Worm (Caenorhabditis elegans): ENCODE measurements around the gene ceh-53.

The ceh-53 gene

DNA sequence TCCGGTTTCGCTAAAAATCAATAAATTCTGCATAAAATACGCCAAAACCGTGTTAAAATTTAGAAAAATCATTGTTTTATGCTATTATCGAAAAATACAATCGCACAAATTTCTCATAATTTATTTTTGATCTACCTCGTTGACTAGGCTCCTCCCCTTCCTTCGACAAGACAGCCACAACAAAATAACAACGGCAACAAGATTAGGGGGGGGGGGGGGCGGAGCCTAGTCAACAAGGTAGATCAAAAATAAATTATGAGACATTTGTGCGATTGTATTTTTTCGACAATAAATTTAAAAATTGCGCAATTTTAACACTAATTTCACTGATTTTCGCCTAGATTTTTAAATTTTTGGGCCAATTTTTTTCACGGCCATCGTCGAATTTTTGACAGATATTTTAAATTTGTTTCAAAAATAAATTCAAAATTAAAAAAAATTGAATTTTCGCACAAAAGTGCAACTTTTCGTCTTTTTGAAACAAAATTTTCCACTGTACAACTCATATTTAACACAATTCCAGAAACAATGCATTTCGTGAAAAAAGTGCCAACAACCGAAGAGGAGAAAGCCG lies 28.9 kb downstream of the ceh-53 start, which contains the start of gene M57.2:
Gene M57.2, plus strand, starts transcription at position 524 of the 574 bp plus-strand sequence.
- TF ChIP-seq cog-1 (tag; optimal IDR thresholded peaks at IDR 0.05), result no peak
- no peak for TF ChIP-seq tab-1 (GFP tag; IDR thresholded peaks at IDR 0.05)
- no peak for TF ChIP-seq med-1 (GFP tag; optimal IDR thresholded peaks at IDR 0.05; ENCODE audit: insufficient read depth)
- TF ChIP-seq ztf-23 (GFP tag; IDR thresholded peaks at IDR 0.05), result no peak
- TF ChIP-seq flt-1 (GFP tag; IDR thresholded peaks at IDR 0.05), result no peak
- no peak for TF ChIP-seq klf-2 (GFP tag; conservative IDR thresholded peaks at IDR 0.05)
- no peak for TF ChIP-seq T22C8.4 (GFP tag; IDR thresholded peaks at IDR 0.05)
- TF ChIP-seq ref-1 (GFP tag; conservative IDR thresholded peaks at IDR 0.05), result no peak
- TF ChIP-seq ztf-29 (GFP tag; IDR thresholded peaks at IDR 0.05), result no peak

DNA sequence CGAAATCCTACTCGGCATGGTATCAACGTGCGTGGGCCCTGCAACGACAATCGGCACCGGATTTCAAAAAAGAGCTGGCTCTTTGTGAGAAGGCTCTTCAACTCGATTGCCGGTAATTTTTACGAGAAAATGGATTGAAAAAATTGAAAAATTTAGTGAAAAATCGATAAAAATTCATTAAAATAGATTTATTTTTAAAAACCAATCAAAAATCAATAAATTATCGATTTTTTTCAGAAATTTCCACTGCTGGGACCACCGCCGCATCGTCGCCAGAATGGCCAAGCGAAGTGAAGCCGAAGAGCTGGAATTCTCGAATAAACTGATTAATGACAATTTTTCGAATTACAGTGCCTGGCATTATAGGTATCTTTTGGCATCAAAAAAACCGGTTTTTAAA lies 29.9 kb downstream of the ceh-53 start:
- TF ChIP-seq T22C8.4 (GFP tag; IDR thresholded peaks at IDR 0.05) (peak; percentile 44; the same call in 1 of the 2 replicates), klf-2 (GFP tag; conservative IDR thresholded peaks at IDR 0.05) (no peak)

DNA sequence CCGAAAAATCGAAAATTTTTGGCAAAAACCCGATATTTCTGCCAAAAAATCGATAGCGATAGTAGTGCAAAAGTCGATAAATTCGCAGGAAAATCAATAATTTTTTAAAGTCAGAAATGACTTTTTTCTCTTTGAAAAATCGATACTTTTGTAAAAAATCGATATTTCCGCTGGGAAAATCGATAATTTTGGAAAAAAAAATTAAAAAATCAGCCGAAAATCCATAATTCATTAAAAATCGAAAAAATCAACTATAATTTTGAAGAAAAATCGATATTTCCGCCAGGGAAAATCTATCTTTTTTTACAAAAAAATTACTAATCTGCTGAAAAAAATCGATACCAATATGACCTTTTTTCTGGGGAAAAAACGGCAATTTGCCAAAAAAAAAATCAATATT lies 33.5 kb downstream of the ceh-53 start:
- TF ChIP-seq ztf-23 (GFP tag; IDR thresholded peaks at IDR 0.05), result no peak
- peak; percentile 66; the same call in 1 of the 2 replicates for TF ChIP-seq T22C8.4 (GFP tag; IDR thresholded peaks at IDR 0.05)

DNA sequence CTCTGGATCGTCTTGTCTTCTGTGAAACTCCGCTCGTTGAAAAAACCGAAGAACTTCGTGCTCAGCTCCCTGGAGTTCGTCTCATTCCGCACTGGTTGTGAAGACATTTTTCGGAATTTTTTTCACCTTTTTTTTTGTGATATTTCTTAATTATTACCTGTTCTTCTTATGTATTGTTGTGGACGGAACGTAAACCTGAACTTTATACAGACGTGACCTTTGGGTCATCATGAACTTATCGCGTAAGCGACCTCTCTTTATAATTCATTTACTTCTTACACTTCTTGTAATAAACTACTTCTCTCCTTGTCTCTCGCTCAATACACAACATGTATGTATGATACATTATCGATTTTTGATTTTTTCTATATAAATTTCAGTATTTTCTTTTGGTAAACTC lies 34.2 kb downstream of the ceh-53 start, which contains the start of gene M57.1:
Gene M57.1, plus strand, starts transcription at position 301 of the 400 bp plus-strand sequence.
- no peak for TF ChIP-seq med-1 (GFP tag; optimal IDR thresholded peaks at IDR 0.05; ENCODE audit: insufficient read depth)
- no peak for TF ChIP-seq klf-2 (GFP tag; conservative IDR thresholded peaks at IDR 0.05)

DNA sequence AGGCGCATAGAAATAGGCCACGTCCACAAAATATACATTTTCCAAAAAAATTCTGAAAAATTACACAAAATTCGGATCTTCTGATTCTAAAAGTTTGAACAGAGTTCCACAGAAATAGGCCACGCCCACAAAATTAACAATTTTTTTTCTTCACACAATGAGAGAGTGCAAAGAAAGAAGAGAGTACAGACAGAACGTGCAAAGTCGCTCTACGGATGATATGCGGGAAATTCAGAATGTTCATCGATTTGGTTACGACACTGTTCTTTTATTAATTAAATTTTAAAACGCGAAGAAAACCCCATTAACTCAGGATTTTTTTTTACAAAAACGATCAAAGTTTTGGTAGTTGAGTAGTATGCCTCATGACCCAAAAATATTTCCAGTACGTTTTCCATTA lies 35.0 kb downstream of the ceh-53 start:
- TF ChIP-seq med-1 (GFP tag; optimal IDR thresholded peaks at IDR 0.05; ENCODE audit: insufficient read depth) (no peak), T22C8.4 (GFP tag; IDR thresholded peaks at IDR 0.05) (no peak), tab-1 (GFP tag; IDR thresholded peaks at IDR 0.05) (no peak), ref-1 (GFP tag; conservative IDR thresholded peaks at IDR 0.05) (no peak), cog-1 (tag; optimal IDR thresholded peaks at IDR 0.05) (no peak), klf-2 (GFP tag; conservative IDR thresholded peaks at IDR 0.05) (no peak), ztf-29 (GFP tag; IDR thresholded peaks at IDR 0.05) (no peak), ztf-23 (GFP tag; IDR thresholded peaks at IDR 0.05) (no peak), flt-1 (GFP tag; IDR thresholded peaks at IDR 0.05) (no peak)

DNA sequence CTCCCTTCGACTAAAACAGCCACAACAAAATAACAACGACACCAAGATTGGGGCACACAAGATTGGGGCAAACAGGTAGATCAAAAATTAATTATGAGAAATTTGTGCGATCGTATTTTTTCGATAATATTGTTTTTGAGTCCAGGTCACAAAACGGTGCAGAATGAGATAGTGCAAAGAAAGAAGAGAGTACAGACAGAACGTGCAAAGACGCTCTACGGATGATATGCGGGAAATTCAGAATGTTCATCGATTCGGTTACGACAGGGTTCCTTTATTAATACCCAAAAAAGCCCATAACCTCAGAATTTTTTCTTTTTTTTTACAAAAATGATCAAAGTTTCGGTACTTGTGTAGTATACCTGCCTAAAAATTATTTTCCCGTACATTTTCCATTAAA lies 41.2 kb downstream of the ceh-53 start:
- no peak for TF ChIP-seq tab-1 (GFP tag; IDR thresholded peaks at IDR 0.05)
- TF ChIP-seq med-1 (GFP tag; optimal IDR thresholded peaks at IDR 0.05; ENCODE audit: insufficient read depth), result no peak
- TF ChIP-seq cog-1 (tag; optimal IDR thresholded peaks at IDR 0.05), result no peak
- TF ChIP-seq T22C8.4 (GFP tag; IDR thresholded peaks at IDR 0.05), result no peak
- no peak for TF ChIP-seq flt-1 (GFP tag; IDR thresholded peaks at IDR 0.05)
- no peak for TF ChIP-seq ref-1 (GFP tag; conservative IDR thresholded peaks at IDR 0.05)
- TF ChIP-seq klf-2 (GFP tag; conservative IDR thresholded peaks at IDR 0.05), result no peak
- TF ChIP-seq ztf-29 (GFP tag; IDR thresholded peaks at IDR 0.05), result no peak
- TF ChIP-seq ztf-23 (GFP tag; IDR thresholded peaks at IDR 0.05), result no peak

DNA sequence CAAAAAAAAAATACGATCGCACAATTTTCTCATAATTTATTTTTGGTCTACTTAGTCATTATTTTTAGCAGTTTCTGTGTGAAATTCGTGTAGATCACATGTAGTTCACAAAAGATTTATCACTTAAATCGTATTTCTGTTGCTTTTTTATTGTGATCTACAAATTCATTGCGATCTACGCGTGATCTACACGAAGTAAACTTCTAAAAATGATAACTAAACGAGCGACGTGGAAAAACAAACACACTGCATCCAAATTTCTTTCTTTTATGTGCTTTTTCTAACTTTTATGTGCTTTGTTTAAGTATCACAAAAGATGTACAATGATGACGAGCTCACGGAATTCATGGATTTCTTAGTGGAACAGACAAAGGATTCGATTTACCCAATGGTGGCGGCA lies 41.9 kb downstream of the ceh-53 start, which contains the start of gene B0212.3:
Gene B0212.3, plus strand, starts transcription at position 301 of the 400 bp plus-strand sequence.
- TF ChIP-seq med-1 (GFP tag; optimal IDR thresholded peaks at IDR 0.05; ENCODE audit: insufficient read depth), result no peak

DNA sequence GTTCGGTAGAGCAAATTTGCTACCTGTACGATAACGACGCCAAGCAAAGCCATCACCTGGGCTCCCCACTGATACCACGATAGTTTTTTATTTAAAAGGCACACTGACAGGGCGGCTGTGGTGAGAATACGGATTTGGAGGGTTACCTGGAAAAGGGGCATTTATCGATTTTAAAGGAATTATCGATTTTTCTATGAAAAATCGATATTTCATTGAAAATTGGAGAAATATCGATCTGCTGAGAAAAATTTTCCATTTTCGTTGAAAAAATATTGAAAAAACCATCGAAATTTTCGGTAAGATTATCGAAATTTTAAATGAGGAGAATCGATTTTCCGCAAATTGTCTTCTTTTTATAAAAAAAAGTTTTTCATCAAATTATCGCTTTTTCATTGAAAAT lies 47.1 kb downstream of the ceh-53 start:
- TF ChIP-seq T22C8.4 (GFP tag; IDR thresholded peaks at IDR 0.05) (0 out of 2 replicates have a peak, but pooled peaks have one; percentile 58), ztf-23 (GFP tag; IDR thresholded peaks at IDR 0.05) (no peak)

DNA sequence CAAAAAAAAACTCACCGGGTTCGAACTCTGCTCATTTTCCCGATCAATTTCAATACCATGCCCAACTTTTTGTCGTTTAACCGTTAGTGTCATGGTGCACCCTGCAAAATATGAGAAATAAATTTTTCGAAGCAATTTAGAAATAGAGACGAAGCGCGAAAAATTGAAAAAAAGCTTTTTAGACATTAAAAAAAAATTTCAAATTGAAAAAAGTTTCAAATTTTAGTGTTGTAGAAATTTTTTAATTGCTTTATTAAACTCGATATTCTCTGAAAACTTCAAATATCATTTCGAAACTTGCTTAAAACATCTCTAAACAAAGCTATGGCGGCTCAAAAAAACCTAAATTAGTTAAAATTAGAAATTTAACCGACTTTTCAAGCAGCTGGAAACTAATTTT lies 49.5 kb downstream of the ceh-53 start, which contains the start of gene nstp-6:
Gene nstp-6, minus strand, starts transcription at position 101 of the 400 bp plus-strand sequence.
- TF ChIP-seq ztf-29 (GFP tag; IDR thresholded peaks at IDR 0.05), result no peak
- TF ChIP-seq T22C8.4 (GFP tag; IDR thresholded peaks at IDR 0.05), result no peak
- TF ChIP-seq klf-2 (GFP tag; conservative IDR thresholded peaks at IDR 0.05), result no peak
- no peak for TF ChIP-seq flt-1 (GFP tag; IDR thresholded peaks at IDR 0.05)
- TF ChIP-seq cog-1 (tag; optimal IDR thresholded peaks at IDR 0.05), result no peak
- no peak for TF ChIP-seq med-1 (GFP tag; optimal IDR thresholded peaks at IDR 0.05; ENCODE audit: insufficient read depth)
- no peak for TF ChIP-seq ztf-23 (GFP tag; IDR thresholded peaks at IDR 0.05)
- no peak for TF ChIP-seq tab-1 (GFP tag; IDR thresholded peaks at IDR 0.05)
- TF ChIP-seq ref-1 (GFP tag; conservative IDR thresholded peaks at IDR 0.05), result no peak

DNA sequence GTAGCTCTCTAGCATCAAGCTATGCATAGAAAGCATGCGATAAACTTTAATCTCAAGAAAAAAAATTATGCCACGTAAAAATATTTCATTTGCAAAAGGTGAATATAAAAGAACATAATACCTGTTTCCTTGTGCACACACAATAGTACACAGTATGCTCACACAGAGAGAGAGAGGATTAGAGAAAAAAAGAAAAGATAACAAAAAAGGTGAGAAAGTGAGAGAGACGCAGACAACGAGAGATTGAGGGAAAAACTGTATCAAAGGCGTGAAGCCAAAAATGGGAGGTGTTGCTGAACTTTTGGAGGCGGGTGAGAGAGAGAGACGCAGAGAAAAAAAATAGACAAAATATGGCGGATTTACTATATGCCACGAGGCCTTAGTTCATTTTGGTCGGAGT lies 50.3 kb downstream of the ceh-53 start:
- TF ChIP-seq flt-1 (GFP tag; IDR thresholded peaks at IDR 0.05) (no peak), ztf-29 (GFP tag; IDR thresholded peaks at IDR 0.05) (no peak), ref-1 (GFP tag; conservative IDR thresholded peaks at IDR 0.05) (no peak), klf-2 (GFP tag; conservative IDR thresholded peaks at IDR 0.05) (no peak), med-1 (GFP tag; optimal IDR thresholded peaks at IDR 0.05; ENCODE audit: insufficient read depth) (no peak)

DNA sequence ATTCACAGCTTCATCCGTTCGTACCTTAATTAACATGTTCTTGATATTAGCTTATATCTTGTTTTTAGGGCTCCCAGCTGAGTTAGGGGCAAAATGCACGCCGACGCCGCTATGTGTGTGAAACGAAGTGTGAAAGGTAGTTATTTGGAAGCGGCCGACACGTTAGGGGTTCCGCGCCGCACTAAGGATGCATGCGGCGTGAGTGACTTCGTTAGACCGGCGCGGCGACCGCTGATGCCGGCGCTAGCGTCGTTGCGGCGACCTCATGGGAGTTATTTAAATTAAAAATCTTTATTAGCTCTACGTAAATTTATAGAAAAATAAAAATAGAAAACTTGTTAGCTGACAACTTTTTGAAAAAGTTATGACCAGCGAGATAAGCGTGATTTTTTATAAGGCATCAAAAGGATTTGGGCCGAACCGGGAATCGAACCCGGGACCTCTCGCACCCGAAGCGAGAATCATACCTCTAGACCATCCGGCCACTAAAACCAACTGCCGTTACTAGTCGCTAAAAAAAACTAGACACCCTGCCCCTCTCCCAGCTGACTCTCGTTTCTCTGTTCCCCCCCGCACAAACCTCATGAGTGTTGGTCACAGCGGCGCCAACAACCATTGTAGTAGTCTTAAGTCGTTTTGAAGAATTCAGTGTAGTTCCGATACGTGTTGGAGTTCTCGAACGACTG lies 53.9 kb downstream of the ceh-53 start:
- TF ChIP-seq klf-2 (GFP tag; conservative IDR thresholded peaks at IDR 0.05), result 0 out of 2 replicates have a peak, but pooled peaks have one; percentile 26
- peak; percentile 61; the same call in 1 of the 2 replicates for TF ChIP-seq ztf-23 (GFP tag; IDR thresholded peaks at IDR 0.05)
- peak; percentile 91 for TF ChIP-seq flt-1 (GFP tag; IDR thresholded peaks at IDR 0.05)
- peak; percentile 85 for TF ChIP-seq tab-1 (GFP tag; IDR thresholded peaks at IDR 0.05)
- TF ChIP-seq ref-1 (GFP tag; conservative IDR thresholded peaks at IDR 0.05), result peak; percentile 65; the same call in 1 of the 2 replicates
- TF ChIP-seq T22C8.4 (GFP tag; IDR thresholded peaks at IDR 0.05), result peak; percentile 27; the same call in 1 of the 2 replicates
- TF ChIP-seq ztf-29 (GFP tag; IDR thresholded peaks at IDR 0.05), result peak; percentile 65; the same call in 1 of the 2 replicates
- TF ChIP-seq cog-1 (tag; optimal IDR thresholded peaks at IDR 0.05), result peak; percentile 26
- no peak for TF ChIP-seq med-1 (GFP tag; optimal IDR thresholded peaks at IDR 0.05; ENCODE audit: insufficient read depth)

Data from whole organism, midembryonic.